Worm (Caenorhabditis elegans): ENCODE data around the gene fbxa-15.

- TF ChIP-seq lim-6 (tag; optimal IDR thresholded peaks at IDR 0.05) (no peak), rnt-1 (tag; optimal IDR thresholded peaks at IDR 0.05) (no peak), elt-2 (tag; optimal IDR thresholded peaks at IDR 0.05) (no peak), che-1 (tag; optimal IDR thresholded peaks at IDR 0.05) (no peak), dve-1 (tag; optimal IDR thresholded peaks at IDR 0.05) (no peak)
Measured at ce11 chrIII:1284584-1285046, 36.8 kb downstream of the fbxa-15 start, which contains the start of gene fbxa-37.
